Fruit fly (Drosophila melanogaster): ENCODE data around the gene Nep1.
A peak's percentile ranks its signal among the peaks of the same experiment; 100 is the strongest.

Gene Nep1

dm6 chrX:6090809-6091667 lies at the start of gene Nep1, which contains the start of gene Mipp2 (continued):
- TF ChIP-seq CG14860 (GFP tag; IDR thresholded peaks at IDR 0.05; ENCODE audit: partially characterized antibody), result no peak
- no peak for TF ChIP-seq CG31388 (GFP tag; optimal IDR thresholded peaks at IDR 0.05)
- peak; percentile 69 for TF ChIP-seq lmd (GFP tag; IDR thresholded peaks at IDR 0.05)
- peak; percentile 5 for TF ChIP-seq CG1233 (GFP tag; optimal IDR thresholded peaks at IDR 0.05)
- TF ChIP-seq Fer3 (tag; optimal IDR thresholded peaks at IDR 0.05), result peak; percentile 46
- no peak for TF ChIP-seq CG8290 (GFP tag; optimal IDR thresholded peaks at IDR 0.05)
- peak in 1 of 2 experiments; percentile 55 for TF ChIP-seq CG8290 (tag; optimal IDR thresholded peaks at IDR 0.05)
- TF ChIP-seq her (GFP tag; optimal IDR thresholded peaks at IDR 0.05), result no peak
- TF ChIP-seq Asciz (GFP tag; optimal IDR thresholded peaks at IDR 0.05), result no peak
- TF ChIP-seq Ets97D (GFP tag; optimal IDR thresholded peaks at IDR 0.05), result peak; percentile 3
- peak; percentile 96 for TF ChIP-seq grau (tag; optimal IDR thresholded peaks at IDR 0.05)
- no peak for TF ChIP-seq prd (optimal IDR thresholded peaks at IDR 0.05)
- TF ChIP-seq prd (GFP tag; IDR thresholded peaks at IDR 0.05), result peak; percentile 51; the same call in 1 of the 3 replicates
- TF ChIP-seq CG6791 (GFP tag; IDR thresholded peaks at IDR 0.05; ENCODE audit: partially characterized antibody), result no peak
- TF ChIP-seq CG34422 (GFP tag; IDR thresholded peaks at IDR 0.05), result peak; percentile 46; the same call in 1 of the 3 replicates
- TF ChIP-seq Atf6 (GFP tag; IDR thresholded peaks at IDR 0.05), result peak; percentile 47
- TF ChIP-seq hkb (optimal IDR thresholded peaks at IDR 0.05), result no peak
- TF ChIP-seq hkb (GFP tag; IDR thresholded peaks at IDR 0.05), result 0 out of 2 replicates have a peak, but pooled peaks have one; percentile 6
- no peak for TF ChIP-seq C15 (GFP tag; IDR thresholded peaks at IDR 0.05)
- peak; percentile 28; the same call in 1 of the 2 replicates for TF ChIP-seq CG3847 (GFP tag; IDR thresholded peaks at IDR 0.05)
- TF ChIP-seq ase (GFP tag; IDR thresholded peaks at IDR 0.05), result no peak
- TF ChIP-seq sima (GFP tag; optimal IDR thresholded peaks at IDR 0.05), result no peak
- TF ChIP-seq Dll (GFP tag; IDR thresholded peaks at IDR 0.05; ENCODE audit: partially characterized antibody), result no peak
- no peak for TF ChIP-seq CG4424 (GFP tag; optimal IDR thresholded peaks at IDR 0.05)
- TF ChIP-seq ftz-f1 (GFP tag; optimal IDR thresholded peaks at IDR 0.05), result no peak
- TF ChIP-seq CG10366 (GFP tag; IDR thresholded peaks at IDR 0.05), result peak; percentile 48
- no peak for TF ChIP-seq CG9437 (GFP tag; optimal IDR thresholded peaks at IDR 0.05)
- TF ChIP-seq Nf-YC (tag; optimal IDR thresholded peaks at IDR 0.05), result peak; percentile 11
- TF ChIP-seq scrt (GFP tag; optimal IDR thresholded peaks at IDR 0.05), result peak; percentile 44
- TF ChIP-seq CG13123 (GFP tag; optimal IDR thresholded peaks at IDR 0.05), result no peak
- peak; percentile 26 for TF ChIP-seq fd96Cb (tag; optimal IDR thresholded peaks at IDR 0.05)
- TF ChIP-seq PHDP (tag; optimal IDR thresholded peaks at IDR 0.05), result peak; percentile 15
- TF ChIP-seq CG12071 (GFP tag; optimal IDR thresholded peaks at IDR 0.05), result peak; percentile 1
- 0 out of 2 replicates have a peak, but pooled peaks have one; percentile 10 for TF ChIP-seq wor (GFP tag; IDR thresholded peaks at IDR 0.05)
- peak; percentile 49 for TF ChIP-seq Xrp1 (GFP tag; IDR thresholded peaks at IDR 0.05)
- no peak for TF ChIP-seq Doc2 (GFP tag; IDR thresholded peaks at IDR 0.05)
- no peak for TF ChIP-seq tup (GFP tag; optimal IDR thresholded peaks at IDR 0.05)
- peak; percentile 13 for TF ChIP-seq caup (GFP tag; optimal IDR thresholded peaks at IDR 0.05; ENCODE audit: severe bottlenecking)
- TF ChIP-seq bsh (GFP tag; optimal IDR thresholded peaks at IDR 0.05), result peak; percentile 24 to 36
- TF ChIP-seq gem (tag; optimal IDR thresholded peaks at IDR 0.05), result peak; percentile 57
- TF ChIP-seq CG12236 (GFP tag; optimal IDR thresholded peaks at IDR 0.05), result no peak
- TF ChIP-seq tll (GFP tag; optimal IDR thresholded peaks at IDR 0.05), result no peak
- no peak for TF ChIP-seq twi (tag; optimal IDR thresholded peaks at IDR 0.05)
- peak in 1 of 2 experiments; percentile 12 for TF ChIP-seq dpn (GFP tag; optimal IDR thresholded peaks at IDR 0.05)
- peak; percentile 41; the same call in 2 of the 3 replicates for TF ChIP-seq tgo (GFP tag; IDR thresholded peaks at IDR 0.05)
- 0 out of 2 replicates have a peak, but pooled peaks have one; percentile 13 for TF ChIP-seq gsb (GFP tag; IDR thresholded peaks at IDR 0.05)
- TF ChIP-seq sens (GFP tag), result peak; percentile 48
- peak; percentile 33 for TF ChIP-seq CG13775 (GFP tag; optimal IDR thresholded peaks at IDR 0.05)
- no peak for TF ChIP-seq wek (GFP tag; optimal IDR thresholded peaks at IDR 0.05)
